Fruit fly (Drosophila melanogaster): ENCODE data around the gene Fst.

The Fst gene

dm6 chr3R:9640313-9640712 lies 5.6 kb downstream of the Fst start:
- TF ChIP-seq Hr96 (GFP tag; optimal IDR thresholded peaks at IDR 0.05) (no peak), Clk (GFP tag; optimal IDR thresholded peaks at IDR 0.05) (no peak), toe (GFP tag; optimal IDR thresholded peaks at IDR 0.05) (no peak), ovo (GFP tag; optimal IDR thresholded peaks at IDR 0.05) (no peak), CG12768 (GFP tag; optimal IDR thresholded peaks at IDR 0.05) (no peak), pad (GFP tag; optimal IDR thresholded peaks at IDR 0.05) (no peak), Crg-1 (GFP tag; optimal IDR thresholded peaks at IDR 0.05) (no peak), bab1 (GFP tag; optimal IDR thresholded peaks at IDR 0.05) (no peak), cnc (optimal IDR thresholded peaks at IDR 0.05) (no peak), CG14711 (tag; optimal IDR thresholded peaks at IDR 0.05) (no peak), kay (GFP tag; ENCODE audit: borderline replicate concordance) (no peak), CG7101 (tag; optimal IDR thresholded peaks at IDR 0.05) (no peak), CG33017 (tag; optimal IDR thresholded peaks at IDR 0.05) (no peak), CG7045 (GFP tag; optimal IDR thresholded peaks at IDR 0.05) (no peak), CG1620 (GFP tag; optimal IDR thresholded peaks at IDR 0.05) (no peak), CG11617 (GFP tag; optimal IDR thresholded peaks at IDR 0.05) (no peak), tj (GFP tag; optimal IDR thresholded peaks at IDR 0.05) (no peak), CG5204 (GFP tag; optimal IDR thresholded peaks at IDR 0.05) (no peak), Mnt (GFP tag; optimal IDR thresholded peaks at IDR 0.05) (no peak)

- TF ChIP-seq CG12768 (GFP tag; optimal IDR thresholded peaks at IDR 0.05) (no peak), ovo (GFP tag; optimal IDR thresholded peaks at IDR 0.05) (no peak), CG33017 (tag; optimal IDR thresholded peaks at IDR 0.05) (no peak), bab1 (GFP tag; optimal IDR thresholded peaks at IDR 0.05) (no peak), CG5204 (GFP tag; optimal IDR thresholded peaks at IDR 0.05) (no peak), toe (GFP tag; optimal IDR thresholded peaks at IDR 0.05) (no peak), CG7045 (GFP tag; optimal IDR thresholded peaks at IDR 0.05) (no peak), pad (GFP tag; optimal IDR thresholded peaks at IDR 0.05) (no peak), CG1620 (GFP tag; optimal IDR thresholded peaks at IDR 0.05) (no peak), kay (GFP tag; ENCODE audit: borderline replicate concordance) (no peak), CG14711 (tag; optimal IDR thresholded peaks at IDR 0.05) (no peak)
These were observed 8.1 kb downstream of the Fst start, which contains the start of gene Dh44 for dm6 chr3R:9637882-9638281. TSS of gene Dh44 (plus strand) at chr3R:9638182.

- TF ChIP-seq bab1 (GFP tag; optimal IDR thresholded peaks at IDR 0.05), result peak; percentile 55
- TF ChIP-seq CG1620 (GFP tag; optimal IDR thresholded peaks at IDR 0.05), result no peak
- peak; percentile 15 for TF ChIP-seq CG7101 (tag; optimal IDR thresholded peaks at IDR 0.05)
- TF ChIP-seq CG14711 (tag; optimal IDR thresholded peaks at IDR 0.05), result peak; percentile 15
- TF ChIP-seq CG33017 (tag; optimal IDR thresholded peaks at IDR 0.05), result no peak
- peak; percentile 16 for TF ChIP-seq Mnt (GFP tag; optimal IDR thresholded peaks at IDR 0.05)
These were observed 8.6 kb downstream of the Fst start, which contains the start of gene Scm for dm6 chr3R:9637361-9637760. TSS of gene Scm (minus strand) at chr3R:9637611.

- TF ChIP-seq tj (GFP tag; optimal IDR thresholded peaks at IDR 0.05), result peak; percentile 42
- TF ChIP-seq bab1 (GFP tag; optimal IDR thresholded peaks at IDR 0.05), result no peak
- no peak for TF ChIP-seq Clk (GFP tag; optimal IDR thresholded peaks at IDR 0.05)
- TF ChIP-seq ovo (GFP tag; optimal IDR thresholded peaks at IDR 0.05), result no peak
These were observed 13.6 kb downstream of the Fst start for dm6 chr3R:9632110-9632921.

- no peak for TF ChIP-seq CG7045 (GFP tag; optimal IDR thresholded peaks at IDR 0.05)
- peak; percentile 98 for TF ChIP-seq Mnt (GFP tag; optimal IDR thresholded peaks at IDR 0.05)
- no peak for TF ChIP-seq Hr96 (GFP tag; optimal IDR thresholded peaks at IDR 0.05)
- no peak for TF ChIP-seq tj (GFP tag; optimal IDR thresholded peaks at IDR 0.05)
- no peak for TF ChIP-seq cic (GFP tag; optimal IDR thresholded peaks at IDR 0.05)
These were observed 14.4 kb downstream of the Fst start, which contains the start of gene SpdS for dm6 chr3R:9631564-9631963. TSS of gene SpdS (plus strand) at chr3R:9631641.

dm6 chr3R:9630633-9631095 lies 15.3 kb downstream of the Fst start, which contains the start of gene Calr:
TSS of gene Calr (minus strand) at chr3R:9630851.
- no peak for TF ChIP-seq Clk (GFP tag; optimal IDR thresholded peaks at IDR 0.05)
- TF ChIP-seq CG7045 (GFP tag; optimal IDR thresholded peaks at IDR 0.05), result peak; percentile 47
- TF ChIP-seq kay (GFP tag; ENCODE audit: borderline replicate concordance), result no peak
- no peak for TF ChIP-seq CG5204 (GFP tag; optimal IDR thresholded peaks at IDR 0.05)
- no peak for TF ChIP-seq CG11617 (GFP tag; optimal IDR thresholded peaks at IDR 0.05)
- no peak for TF ChIP-seq ovo (GFP tag; optimal IDR thresholded peaks at IDR 0.05)
- peak; percentile 61 for TF ChIP-seq Crg-1 (GFP tag; optimal IDR thresholded peaks at IDR 0.05)
- no peak for TF ChIP-seq tj (GFP tag; optimal IDR thresholded peaks at IDR 0.05)
- TF ChIP-seq cic (GFP tag; optimal IDR thresholded peaks at IDR 0.05), result peak; percentile 19
- TF ChIP-seq pad (GFP tag; optimal IDR thresholded peaks at IDR 0.05), result peak; percentile 42
- peak; percentile 59 for TF ChIP-seq CG33017 (tag; optimal IDR thresholded peaks at IDR 0.05)
- TF ChIP-seq CG12768 (GFP tag; optimal IDR thresholded peaks at IDR 0.05), result peak; percentile 76
- TF ChIP-seq Mnt (GFP tag; optimal IDR thresholded peaks at IDR 0.05), result peak; percentile 87
- peak; percentile 19 for TF ChIP-seq CG1620 (GFP tag; optimal IDR thresholded peaks at IDR 0.05)
- no peak for TF ChIP-seq toe (GFP tag; optimal IDR thresholded peaks at IDR 0.05)
- TF ChIP-seq bab1 (GFP tag; optimal IDR thresholded peaks at IDR 0.05), result peak; percentile 65
- TF ChIP-seq CG7101 (tag; optimal IDR thresholded peaks at IDR 0.05), result peak; percentile 65
- peak; percentile 46 for TF ChIP-seq CG14711 (tag; optimal IDR thresholded peaks at IDR 0.05)
- no peak for TF ChIP-seq cnc (optimal IDR thresholded peaks at IDR 0.05)
- no peak for TF ChIP-seq Hr96 (GFP tag; optimal IDR thresholded peaks at IDR 0.05)

All from whole organism, adult.